Worm (Caenorhabditis elegans) whole organism, young adult: ENCODE results near the gene Y82E9BL.6.
A peak's percentile ranks its signal among the peaks of the same experiment; 100 is the strongest.

Experiments
- B0261.1 ChIP-seq: sonication (generic microtip); optimal IDR thresholded peaks from 2 replicates; lab custom pipeline; 2016; ENCODE audit warnings: mild to moderate bottlenecking, missing genetic modification characterization, moderate library complexity, missing compliant biosample characterization
- C06A6.2 ChIP-seq: fragments of 200-800 bp; sonication (Bioruptor generic); conservative IDR thresholded peaks from 2 replicates; pipeline ENCODE4 v1.3.6; 2022; ENCODE audit warnings: missing genetic modification characterization, missing compliant biosample characterization
- T07F8.4 ChIP-seq: sonication (generic microtip); optimal IDR thresholded peaks from 2 replicates; lab custom pipeline; 2016; ENCODE audit warnings: mild to moderate bottlenecking, missing genetic modification characterization, moderate library complexity, missing compliant biosample characterization
- Y95B8A.8 ChIP-seq: fragments of 200-800 bp; sonication (Bioruptor generic); IDR thresholded peaks from 2 replicates; pipeline ENCODE4 v1.3.6; 2022; ENCODE audit warnings: missing genetic modification reagents, missing genetic modification characterization, missing compliant biosample characterization
- aptf-3 ChIP-seq: fragments of 200-800 bp; sonication (Bioruptor generic); IDR thresholded peaks from 2 replicates; pipeline ENCODE4 v1.3.6; 2022; ENCODE audit warnings: missing genetic modification characterization, missing compliant biosample characterization
- bed-2 ChIP-seq: fragments of 200-800 bp; sonication (Bioruptor generic); IDR thresholded peaks from 2 replicates; pipeline ENCODE4 v1.3.6; 2022; ENCODE audit warnings: missing genetic modification reagents, missing genetic modification characterization, missing compliant biosample characterization
- egl-18 ChIP-seq: fragments of 200-800 bp; sonication (Bioruptor generic); IDR thresholded peaks from 2 replicates; pipeline ENCODE4 v1.3.6; 2022; ENCODE audit warnings: missing genetic modification reagents, missing genetic modification characterization, missing compliant biosample characterization
- let-607 ChIP-seq, 2 experiments: fragments of 200-800 bp in 1 of 2; sonication (Bioruptor generic) in 1 of 2; sonication (generic microtip) in 1 of 2; optimal IDR thresholded peaks; 2 replicates each; lab custom pipeline; 2016 to 2018; ENCODE audit warnings: mild to moderate bottlenecking in 2 of 2, missing compliant biosample characterization in 2 of 2, missing genetic modification characterization in 2 of 2, moderate library complexity in 2 of 2, missing genotype in 1 of 2
- pha-4 ChIP-seq: fragments of 150-350 bp; sonication (generic microtip); optimal IDR thresholded peaks from 2 replicates; lab custom pipeline; 2014; ENCODE audit warnings: missing biosample characterization, missing genetic modification reagents, missing genetic modification characterization
- snpc-4 ChIP-seq, 5 experiments: fragments of 150-350 bp in 1 of 5; sonication (generic microtip) in 4 of 5; optimal IDR thresholded peaks; 2 replicates each; lab custom pipeline; 2014 to 2018; ENCODE audit warnings: missing genetic modification characterization in 5 of 5, missing biosample characterization in 3 of 5, antibody characterized with exemption in 2 of 5, mild to moderate bottlenecking in 2 of 5, missing compliant biosample characterization in 2 of 5, missing genotype in 2 of 5, moderate library complexity in 2 of 5, missing genetic modification reagents in 1 of 5
- tbx-9 ChIP-seq: sonication (generic microtip); optimal IDR thresholded peaks from 2 replicates; lab custom pipeline; 2016; ENCODE audit warnings: borderline replicate concordance, missing genetic modification characterization, inconsistent platforms, missing compliant biosample characterization
- unc-62 ChIP-seq: fragments of 150-350 bp; optimal IDR thresholded peaks from 2 replicates; lab custom pipeline; 2014; ENCODE audit warnings: missing biosample characterization, missing genetic modification reagents, missing genetic modification characterization
- xnd-1 ChIP-seq: sonication (generic microtip); optimal IDR thresholded peaks from 2 replicates; lab custom pipeline; 2016; ENCODE audit warnings: missing genotype, missing genetic modification reagents, missing genetic modification characterization, missing compliant biosample characterization
- ztf-28 ChIP-seq: fragments of 200-800 bp; sonication (Bioruptor generic); IDR thresholded peaks from 2 replicates; pipeline ENCODE4 v1.3.6; 2022; ENCODE audit warnings: missing genetic modification reagents, missing genetic modification characterization, missing compliant biosample characterization

DNA sequence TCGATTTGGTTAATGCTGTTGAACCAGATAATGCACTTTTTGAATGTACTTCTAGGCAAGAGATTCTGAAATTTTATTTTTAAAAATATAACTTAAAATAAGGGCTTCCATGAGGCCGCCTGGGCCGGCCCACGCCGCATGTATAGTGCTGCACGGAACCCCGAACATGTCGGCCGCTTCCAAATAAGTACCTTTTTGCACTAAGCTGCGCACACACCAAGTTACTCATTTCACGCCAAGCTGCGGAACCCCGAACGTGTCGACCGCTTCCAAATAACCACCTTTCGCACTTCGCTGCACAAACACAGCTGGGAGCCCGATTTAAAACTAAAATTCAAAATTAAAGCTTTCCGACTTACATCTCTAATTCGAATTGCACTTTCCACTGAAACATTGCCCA lies 34.2 kb downstream of the Y82E9BL.6 start:
- TF ChIP-seq tbx-9 (tag; lab: Kevin White, UChicago) (no peak), snpc-4 (GFP tag; optimal IDR thresholded peaks at IDR 0.05; lab: Kevin White, UChicago) (peak; percentile 46), snpc-4 (tag; optimal IDR thresholded peaks at IDR 0.05; lab: Kevin White, UChicago) (peak in 2 of 4 experiments; percentile 68 to 85), pha-4 (no peak), ztf-28 (GFP tag; lab: Robert Waterston, UW) (no peak), C06A6.2 (GFP tag; lab: Robert Waterston, UW) (no peak), B0261.1 (tag; lab: Kevin White, UChicago) (no peak), T07F8.4 (no peak), egl-18 (GFP tag; lab: Robert Waterston, UW) (no peak), xnd-1 (tag; lab: Kevin White, UChicago) (no peak), let-607 (tag; optimal IDR thresholded peaks at IDR 0.05; lab: Kevin White, UChicago) (no peak), aptf-3 (GFP tag; lab: Robert Waterston, UW) (no peak), bed-2 (GFP tag; lab: Robert Waterston, UW) (no peak), Y95B8A.8 (no peak), unc-62 (GFP tag; lab: Kevin White, UChicago) (no peak)
